Worm (Caenorhabditis elegans) whole organism, L4 larva: ENCODE data around the gene spch-1.

Experiments
- ZK546.5 ChIP-seq, 2 experiments: sonication (generic microtip); optimal IDR thresholded peaks; 2 replicates each; lab custom pipeline; 2017; ENCODE audit warnings: missing biosample characterization in 2 of 2, missing genetic modification characterization in 2 of 2
- lin-39 ChIP-seq: fragments of 150-350 bp; optimal IDR thresholded peaks from 2 replicates; lab custom pipeline; 2014; ENCODE audit warnings: missing biosample characterization, missing genetic modification reagents, missing genetic modification characterization
- skn-1 ChIP-seq: fragments of 150-350 bp; optimal IDR thresholded peaks from 2 replicates; lab custom pipeline; 2014; ENCODE audit warnings: missing biosample characterization, missing genetic modification characterization

- no peak for TF ChIP-seq ZK546.5 (tag; optimal IDR thresholded peaks at IDR 0.05; lab: Kevin White, UChicago)
- TF ChIP-seq skn-1 (tag; lab: Kevin White, UChicago), result no peak
- TF ChIP-seq lin-39 (tag; lab: Kevin White, UChicago), result no peak
Observed at ce11 chrIV:10122205-10122604, 10.9 kb upstream of the spch-1 start, which contains the start of gene irld-21.
